Fruit fly (Drosophila melanogaster): ENCODE measurements around the gene CG15403.

DNA sequence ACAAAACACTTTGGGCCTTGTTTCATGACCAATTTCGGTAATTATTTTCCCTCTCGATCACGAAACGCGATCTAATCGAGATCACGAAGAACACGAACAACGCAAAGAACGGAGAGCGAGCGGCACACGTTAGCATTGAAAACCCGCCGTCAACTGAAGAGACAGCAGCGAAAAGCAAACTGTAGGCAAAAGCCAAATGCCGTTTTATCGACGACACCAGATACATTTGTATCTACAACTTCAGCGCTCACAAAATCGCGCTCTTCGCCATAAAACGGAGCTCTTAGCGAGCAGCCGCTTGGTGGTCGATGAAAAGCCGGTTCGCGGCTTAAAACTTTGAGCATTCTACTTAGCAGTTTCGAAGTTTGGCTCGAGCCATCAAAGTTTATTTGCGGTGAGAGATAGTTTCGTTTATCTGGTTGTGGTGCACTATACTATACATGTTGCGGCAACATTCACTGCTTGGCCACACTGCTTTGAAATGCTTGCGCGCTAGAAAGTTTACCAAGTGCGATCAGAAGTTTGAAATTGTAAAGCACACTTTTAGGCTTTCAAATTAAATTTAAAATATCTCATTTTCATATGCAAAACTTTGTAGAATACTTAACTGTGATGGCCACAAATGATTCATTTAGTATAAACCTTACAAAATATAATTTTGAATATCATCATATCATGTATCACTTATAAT lies 20.3 kb upstream of the CG15403 start:
- TF ChIP-seq ovo (GFP tag; optimal IDR thresholded peaks at IDR 0.05): no peak
- TF ChIP-seq Mnt (GFP tag; optimal IDR thresholded peaks at IDR 0.05): no peak
- no peak for TF ChIP-seq Hr96 (GFP tag; optimal IDR thresholded peaks at IDR 0.05)
- TF ChIP-seq CG5204 (GFP tag; optimal IDR thresholded peaks at IDR 0.05): no peak
- TF ChIP-seq CG12768 (GFP tag; optimal IDR thresholded peaks at IDR 0.05): no peak
- no peak for TF ChIP-seq Crg-1 (GFP tag; optimal IDR thresholded peaks at IDR 0.05)
- TF ChIP-seq Clk (GFP tag; optimal IDR thresholded peaks at IDR 0.05): no peak
- no peak for TF ChIP-seq bab1 (GFP tag; optimal IDR thresholded peaks at IDR 0.05)
- TF ChIP-seq CG11617 (GFP tag; optimal IDR thresholded peaks at IDR 0.05): no peak
